Worm (Caenorhabditis elegans) whole organism, L1 larva: Measurements from ENCODE around the gene F58A4.1.
A peak's percentile ranks its signal among the peaks of the same experiment; 100 is the strongest.

ENCODE experiments used
- C34B4.2 ChIP-seq: sonication (generic microtip); optimal IDR thresholded peaks from 2 replicates; lab custom pipeline; 2017; ENCODE audit warnings: mild to moderate bottlenecking, missing genetic modification characterization, missing compliant biosample characterization
- Y116A8C.19 ChIP-seq: sonication (generic microtip); optimal IDR thresholded peaks from 2 replicates; lab custom pipeline; 2016; ENCODE audit warnings: missing compliant biosample characterization, missing genetic modification characterization, borderline replicate concordance
- aha-1 ChIP-seq: fragments of 150-350 bp; optimal IDR thresholded peaks from 2 replicates; lab custom pipeline; 2014; ENCODE audit warnings: missing biosample characterization, missing genetic modification characterization
- alr-1 ChIP-seq: fragments of 200-800 bp; sonication (Bioruptor generic); optimal IDR thresholded peaks from 2 replicates; lab custom pipeline; 2018; ENCODE audit warnings: borderline replicate concordance, mild to moderate bottlenecking, missing genetic modification characterization, missing compliant biosample characterization
- ceh-63 ChIP-seq: fragments of 200-800 bp; sonication (Bioruptor generic); optimal IDR thresholded peaks from 2 replicates; lab custom pipeline; 2018; ENCODE audit warnings: mild to moderate bottlenecking, missing genetic modification characterization, missing compliant biosample characterization
- ceh-8 ChIP-seq: fragments of 200-800 bp; sonication (Bioruptor generic); optimal IDR thresholded peaks from 2 replicates; lab custom pipeline; 2018; ENCODE audit warnings: mild to moderate bottlenecking, missing genetic modification characterization, moderate library complexity, missing compliant biosample characterization
- ceh-82 ChIP-seq, 3 experiments: fragments of 150-350 bp in 1 of 3; sonication (generic microtip) in 2 of 3; optimal IDR thresholded peaks; 2 replicates each; lab custom pipeline; 2014 to 2017; ENCODE audit warnings: missing biosample characterization in 3 of 3, missing genetic modification characterization in 3 of 3
- dpl-1 ChIP-seq, 3 experiments: fragments of 150-350 bp in 2 of 3; sonication (generic microtip) in 1 of 3; optimal IDR thresholded peaks; 2 replicates each; lab custom pipeline; 2014 to 2017; ENCODE audit warnings: missing biosample characterization in 3 of 3, missing genetic modification characterization in 3 of 3, missing genetic modification reagents in 3 of 3
- dsc-1 ChIP-seq: sonication (generic microtip); optimal IDR thresholded peaks from 2 replicates; lab custom pipeline; 2016; ENCODE audit warnings: mild to moderate bottlenecking, missing genetic modification characterization, missing compliant biosample characterization
- efl-1 ChIP-seq, 4 experiments: fragments of 150-350 bp; optimal IDR thresholded peaks in 3 of 4; peaks in 1 of 4; 1 replicate in 1 of 4; 2 replicates in 3 of 4; lab custom pipeline; 2014; ENCODE audit warnings: missing biosample characterization in 2 of 4, missing genetic modification characterization in 2 of 4, missing genetic modification reagents in 2 of 4
- efl-3 ChIP-seq: fragments of 200-800 bp; sonication (Bioruptor generic); optimal IDR thresholded peaks from 2 replicates; lab custom pipeline; 2018; ENCODE audit warnings: mild to moderate bottlenecking, missing genetic modification characterization, missing compliant biosample characterization
- egl-13 ChIP-seq: sonication (generic microtip); optimal IDR thresholded peaks from 2 replicates; lab custom pipeline; 2016; ENCODE audit warnings: missing genotype, missing genetic modification reagents, missing genetic modification characterization, missing compliant biosample characterization
- elt-3 ChIP-seq, 6 experiments: fragments of 150-350 bp in 1 of 6; sonication (generic microtip); optimal IDR thresholded peaks; 2 replicates each; lab custom pipeline; 2017 to 2018; ENCODE audit warnings: missing biosample characterization in 6 of 6, missing genetic modification characterization in 6 of 6, inconsistent platforms in 1 of 6
- ets-5 ChIP-seq: fragments of 200-800 bp; sonication (Bioruptor generic); IDR thresholded peaks from 2 replicates; pipeline ENCODE4 v1.3.6; 2022; ENCODE audit warnings: missing genetic modification characterization, missing compliant biosample characterization
- fkh-4 ChIP-seq: sonication (generic microtip); optimal IDR thresholded peaks from 2 replicates; lab custom pipeline; 2016; ENCODE audit warnings: missing compliant biosample characterization, missing genetic modification characterization, borderline replicate concordance
- fkh-8 ChIP-seq: sonication (generic microtip); optimal IDR thresholded peaks from 2 replicates; lab custom pipeline; 2016; ENCODE audit warnings: mild to moderate bottlenecking, missing genetic modification characterization, missing compliant biosample characterization
- grh-1 ChIP-seq: fragments of 200-800 bp; sonication (Bioruptor generic); IDR thresholded peaks from 2 replicates; pipeline ENCODE4 v1.3.6; 2022; ENCODE audit warnings: missing genetic modification reagents, missing genetic modification characterization, missing compliant biosample characterization
- hlh-17 ChIP-seq: fragments of 200-800 bp; sonication (Bioruptor generic); optimal IDR thresholded peaks from 2 replicates; lab custom pipeline; 2018; ENCODE audit warnings: missing genetic modification characterization, mild to moderate bottlenecking, missing compliant biosample characterization, moderate library complexity, borderline replicate concordance
- hpl-2 ChIP-seq: fragments of 150-350 bp; optimal IDR thresholded peaks from 2 replicates; lab custom pipeline; 2014; ENCODE audit warnings: missing biosample characterization, missing genetic modification reagents, missing genetic modification characterization
- isw-1 ChIP-seq: fragments of 200-800 bp; sonication (Bioruptor generic); IDR thresholded peaks from 2 replicates; pipeline ENCODE4 v1.3.6; 2022; ENCODE audit warnings: missing genetic modification characterization, missing compliant biosample characterization
- lin-13 ChIP-seq: fragments of 150-350 bp; optimal IDR thresholded peaks from 2 replicates; lab custom pipeline; 2014; ENCODE audit warnings: missing biosample characterization, missing genetic modification reagents, missing genetic modification characterization
- lin-14 ChIP-seq: fragments of 200-800 bp; sonication (Bioruptor generic); optimal IDR thresholded peaks from 2 replicates; lab custom pipeline; 2018; ENCODE audit warnings: mild to moderate bottlenecking, missing genetic modification characterization, moderate library complexity, missing compliant biosample characterization
- lin-39 ChIP-seq: fragments of 150-350 bp; optimal IDR thresholded peaks from 2 replicates; lab custom pipeline; 2014; ENCODE audit warnings: missing biosample characterization, missing genetic modification reagents, missing genetic modification characterization
- lir-3 ChIP-seq: sonication (generic microtip); optimal IDR thresholded peaks from 2 replicates; lab custom pipeline; 2016; ENCODE audit warnings: mild to moderate bottlenecking, missing genetic modification characterization, moderate library complexity, missing compliant biosample characterization; ENCODE audit not compliant: poor library complexity
- lsy-2 ChIP-seq, 2 experiments: fragments of 150-350 bp; optimal IDR thresholded peaks; 2 replicates each; lab custom pipeline; 2014; ENCODE audit warnings: missing biosample characterization in 2 of 2, missing genetic modification characterization in 2 of 2
- mdl-1 ChIP-seq, 2 experiments: fragments of 150-350 bp; optimal IDR thresholded peaks; 2 replicates each; lab custom pipeline; 2014 to 2017; ENCODE audit warnings: missing biosample characterization in 2 of 2, missing genetic modification characterization in 2 of 2, inconsistent platforms in 1 of 2
- mef-2 ChIP-seq: fragments of 150-350 bp; optimal IDR thresholded peaks from 2 replicates; lab custom pipeline; 2014; ENCODE audit warnings: missing biosample characterization, missing genetic modification characterization
- nhr-11 ChIP-seq: fragments of 150-350 bp; optimal IDR thresholded peaks from 2 replicates; lab custom pipeline; 2014; ENCODE audit warnings: missing biosample characterization, missing genetic modification characterization
- nhr-237 ChIP-seq: fragments of 150-350 bp; optimal IDR thresholded peaks from 2 replicates; lab custom pipeline; 2014; ENCODE audit warnings: missing biosample characterization, missing genetic modification characterization
- nhr-47 ChIP-seq: sonication (generic microtip); optimal IDR thresholded peaks from 2 replicates; lab custom pipeline; 2016; ENCODE audit warnings: mild to moderate bottlenecking, missing genetic modification characterization, moderate library complexity, missing compliant biosample characterization
- nhr-76 ChIP-seq: sonication (generic microtip); optimal IDR thresholded peaks from 2 replicates; lab custom pipeline; 2017; ENCODE audit warnings: missing biosample characterization, missing genetic modification characterization
- nhr-85 ChIP-seq: sonication (generic microtip); peaks from one replicate; lab custom pipeline; 2016; ENCODE audit warnings: missing genetic modification characterization, inconsistent platforms, missing compliant biosample characterization
- pax-3 ChIP-seq: fragments of 200-800 bp; sonication (Bioruptor generic); optimal IDR thresholded peaks from 2 replicates; lab custom pipeline; 2018; ENCODE audit warnings: mild to moderate bottlenecking, missing genetic modification characterization, moderate library complexity, missing compliant biosample characterization
- rnt-1 ChIP-seq: sonication (generic microtip); optimal IDR thresholded peaks from 2 replicates; lab custom pipeline; 2016; ENCODE audit warnings: mild to moderate bottlenecking, missing genetic modification characterization, moderate library complexity, missing compliant biosample characterization
- skn-1 ChIP-seq: fragments of 150-350 bp; optimal IDR thresholded peaks from 2 replicates; lab custom pipeline; 2014; ENCODE audit warnings: missing biosample characterization, missing genetic modification characterization
- sox-4 ChIP-seq: sonication (generic microtip); optimal IDR thresholded peaks from 2 replicates; lab custom pipeline; 2016; ENCODE audit warnings: missing genetic modification characterization, missing compliant biosample characterization
- sptf-1 ChIP-seq: fragments of 150-350 bp; optimal IDR thresholded peaks from 2 replicates; lab custom pipeline; 2014; ENCODE audit warnings: missing biosample characterization, missing genetic modification characterization
- swsn-7 ChIP-seq: sonication (generic microtip); optimal IDR thresholded peaks from 2 replicates; lab custom pipeline; 2016; ENCODE audit warnings: missing genetic modification characterization, missing compliant biosample characterization
- tbx-2 ChIP-seq: sonication (generic microtip); optimal IDR thresholded peaks from 2 replicates; lab custom pipeline; 2016; ENCODE audit warnings: missing genetic modification characterization, missing compliant biosample characterization
- tlp-1 ChIP-seq: fragments of 150-350 bp; optimal IDR thresholded peaks from 2 replicates; lab custom pipeline; 2014; ENCODE audit warnings: missing biosample characterization, missing genetic modification characterization
- unc-62 ChIP-seq: fragments of 150-350 bp; optimal IDR thresholded peaks from 2 replicates; lab custom pipeline; 2014; ENCODE audit warnings: missing biosample characterization, missing genetic modification reagents, missing genetic modification characterization
- unc-86 ChIP-seq: sonication (generic microtip); optimal IDR thresholded peaks from 2 replicates; lab custom pipeline; 2016; ENCODE audit warnings: missing genetic modification characterization, missing compliant biosample characterization
- vab-15 ChIP-seq: sonication (generic microtip); optimal IDR thresholded peaks from 2 replicates; lab custom pipeline; 2017; ENCODE audit warnings: missing genotype, mild to moderate bottlenecking, missing genetic modification characterization, missing compliant biosample characterization
- xbp-1 ChIP-seq: sonication (generic microtip); optimal IDR thresholded peaks from 2 replicates; lab custom pipeline; 2016; ENCODE audit warnings: missing genetic modification characterization, missing compliant biosample characterization
- zip-4 ChIP-seq: fragments of 200-800 bp; sonication (Bioruptor generic); optimal IDR thresholded peaks from 2 replicates; lab custom pipeline; 2018; ENCODE audit warnings: mild to moderate bottlenecking, missing genetic modification characterization, moderate library complexity, missing compliant biosample characterization
- ztf-11 ChIP-seq, 2 experiments: sonication (generic microtip); optimal IDR thresholded peaks; 2 replicates each; lab custom pipeline; 2016 to 2017; ENCODE audit warnings: missing genetic modification characterization in 2 of 2, missing biosample characterization in 1 of 2, missing compliant biosample characterization in 1 of 2

F58A4.1 gene

DNA sequence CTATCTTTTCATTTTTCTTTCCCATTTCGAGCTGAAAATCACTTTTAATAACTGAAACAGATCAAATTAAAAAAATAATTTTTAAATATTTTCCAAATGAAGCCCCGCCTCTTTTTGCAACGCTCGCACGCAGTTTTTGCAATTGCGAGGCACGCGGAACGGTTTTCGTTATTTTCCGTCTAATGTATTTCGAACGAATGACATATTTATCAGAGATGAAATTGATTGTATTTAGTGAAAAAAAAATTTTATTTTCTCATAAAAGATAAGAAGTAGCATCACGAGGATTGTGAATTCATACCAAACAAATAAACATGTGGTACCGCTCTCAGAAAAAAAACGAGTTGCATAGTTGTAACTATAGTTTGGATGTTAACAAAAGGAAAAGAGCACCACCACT is 31.6 kb downstream of the F58A4.1 start, which contains the start of gene rpac-19 (continued):
- TF ChIP-seq tbx-2 (tag; lab: Kevin White, UChicago) = peak; percentile 55
- TF ChIP-seq efl-3 (GFP tag; lab: Kevin White, UChicago) = no peak
- no peak for TF ChIP-seq elt-3 (tag; optimal IDR thresholded peaks at IDR 0.05; lab: Kevin White, UChicago)
- peak; percentile 62 to 66 for TF ChIP-seq lsy-2 (tag; optimal IDR thresholded peaks at IDR 0.05; lab: Kevin White, UChicago)
- no peak for TF ChIP-seq ceh-8
- TF ChIP-seq dpl-1 (GFP tag; optimal IDR thresholded peaks at IDR 0.05; lab: Kevin White, UChicago) = peak; percentile 64 to 72 (median 72)
- no peak for TF ChIP-seq tlp-1 (tag; lab: Kevin White, UChicago)
- TF ChIP-seq fkh-8 (tag; lab: Kevin White, UChicago) = peak; percentile 2
- TF ChIP-seq unc-86 (tag; lab: Kevin White, UChicago) = peak; percentile 40
- peak; percentile 31 for TF ChIP-seq zip-4
- no peak for TF ChIP-seq ceh-63 (GFP tag; lab: Kevin White, UChicago)
- TF ChIP-seq isw-1 (GFP tag; lab: Robert Waterston, UW) = no peak
- peak; percentile 10 to 18 (median 14) for TF ChIP-seq ceh-82 (tag; optimal IDR thresholded peaks at IDR 0.05; lab: Kevin White, UChicago)
- TF ChIP-seq nhr-237 (tag; lab: Kevin White, UChicago) = no peak
- peak in 1 of 2 experiments; percentile 14 for TF ChIP-seq mdl-1 (tag; optimal IDR thresholded peaks at IDR 0.05; lab: Kevin White, UChicago)
- TF ChIP-seq egl-13 (tag; lab: Kevin White, UChicago) = peak; percentile 27
- no peak for TF ChIP-seq fkh-4 (tag; lab: Kevin White, UChicago)
- TF ChIP-seq sptf-1 = no peak
- peak in 1 of 2 experiments; percentile 45 for TF ChIP-seq ztf-11 (tag; optimal IDR thresholded peaks at IDR 0.05; lab: Kevin White, UChicago)
- TF ChIP-seq vab-15 = no peak
- no peak for TF ChIP-seq C34B4.2 (tag; lab: Kevin White, UChicago)
- TF ChIP-seq lin-14 (GFP tag; lab: Kevin White, UChicago) = peak; percentile 41
- TF ChIP-seq rnt-1 (tag; lab: Kevin White, UChicago) = peak; percentile 68
- peak; percentile 77 for TF ChIP-seq nhr-47 (tag; lab: Kevin White, UChicago)
- no peak for TF ChIP-seq mef-2
- no peak for TF ChIP-seq hlh-17 (GFP tag; lab: Kevin White, UChicago)
- no peak for TF ChIP-seq grh-1 (GFP tag; lab: Robert Waterston, UW)
- no peak for TF ChIP-seq alr-1 (tag; lab: Kevin White, UChicago)
- TF ChIP-seq lin-13 (GFP tag; lab: Kevin White, UChicago) = peak; percentile 56
- TF ChIP-seq, all 84 proteins: peak for 39

DNA sequence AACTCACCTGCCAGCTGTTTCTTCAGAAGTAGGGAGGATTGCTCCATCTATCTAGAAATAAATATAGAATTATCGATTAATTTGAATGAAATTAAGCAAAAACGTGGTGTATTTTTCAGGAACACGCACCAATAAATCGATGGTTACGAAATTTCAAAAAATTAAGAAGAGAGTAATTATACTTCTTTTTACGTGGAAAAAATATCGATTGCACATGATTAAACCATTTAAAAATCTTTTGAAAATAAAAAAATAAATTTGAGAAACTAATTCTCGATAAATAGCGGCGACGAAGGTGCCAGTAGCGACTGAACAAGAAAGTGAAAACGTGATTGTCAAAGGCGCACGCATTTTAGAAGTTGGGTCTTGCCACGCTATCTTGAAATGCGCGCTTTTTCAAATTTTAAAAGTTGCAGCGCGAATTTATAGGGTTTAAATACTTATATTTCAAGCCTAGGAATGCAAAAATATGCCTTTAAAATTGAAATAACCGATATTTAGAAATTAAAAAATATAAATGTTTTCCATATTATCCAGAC is 32.9 kb downstream of the F58A4.1 start, which contains the start of gene ubc-7:
TSS of gene ubc-7 (minus strand) at position 51 of the 539 bp plus-strand sequence.
- TF ChIP-seq mef-2 = no peak
- TF ChIP-seq pax-3 (tag; lab: Kevin White, UChicago) = no peak
- TF ChIP-seq dpl-1 (GFP tag; optimal IDR thresholded peaks at IDR 0.05; lab: Kevin White, UChicago) = peak; percentile 98 to 99 (median 99)
- no peak for TF ChIP-seq Y116A8C.19 (tag; lab: Kevin White, UChicago)
- TF ChIP-seq dsc-1 = peak; percentile 67
- no peak for TF ChIP-seq C34B4.2 (tag; lab: Kevin White, UChicago)
- no peak for TF ChIP-seq unc-62 (GFP tag; lab: Kevin White, UChicago)
- peak; percentile 79 for TF ChIP-seq xbp-1 (tag; lab: Kevin White, UChicago)
- peak; percentile 69 for TF ChIP-seq lir-3 (tag; lab: Kevin White, UChicago)
- peak; percentile 51 for TF ChIP-seq sox-4 (tag; lab: Kevin White, UChicago)
- peak; percentile 85 for TF ChIP-seq tbx-2 (tag; lab: Kevin White, UChicago)
- peak in 3 of 6 experiments; percentile 20 to 92 (median 74) for TF ChIP-seq elt-3 (tag; optimal IDR thresholded peaks at IDR 0.05; lab: Kevin White, UChicago)
- TF ChIP-seq vab-15 = no peak
- TF ChIP-seq hlh-17 (GFP tag; lab: Kevin White, UChicago) = no peak
- peak; percentile 74 for TF ChIP-seq unc-86 (tag; lab: Kevin White, UChicago)
- peak; percentile 38 for TF ChIP-seq nhr-11 (tag; lab: Kevin White, UChicago)
- peak; percentile 93 for TF ChIP-seq skn-1 (tag; lab: Kevin White, UChicago)
- no peak for TF ChIP-seq ets-5 (GFP tag; lab: Robert Waterston, UW)
- no peak for TF ChIP-seq efl-3 (GFP tag; lab: Kevin White, UChicago)
- peak; percentile 91 to 99 for TF ChIP-seq efl-1 (optimal IDR thresholded peaks at IDR 0.05; lab: Kevin White, UChicago)
- peak; percentile 100 for TF ChIP-seq efl-1 (GFP tag; optimal IDR thresholded peaks at IDR 0.05 in 1 of 2; lab: Kevin White, UChicago)
- TF ChIP-seq nhr-85 = peak; percentile 86
- TF ChIP-seq lin-13 (GFP tag; lab: Kevin White, UChicago) = peak; percentile 73
- TF ChIP-seq nhr-76 (tag; lab: Kevin White, UChicago) = no peak
- TF ChIP-seq aha-1 (tag; lab: Kevin White, UChicago) = peak; percentile 28
- peak; percentile 75 for TF ChIP-seq swsn-7 (tag; lab: Kevin White, UChicago)
- peak; percentile 91 to 94 for TF ChIP-seq lsy-2 (tag; optimal IDR thresholded peaks at IDR 0.05; lab: Kevin White, UChicago)
- peak; percentile 89 for TF ChIP-seq nhr-47 (tag; lab: Kevin White, UChicago)
- peak; percentile 76 for TF ChIP-seq lin-14 (GFP tag; lab: Kevin White, UChicago)
- no peak for TF ChIP-seq hpl-2
- TF ChIP-seq ztf-11 (tag; optimal IDR thresholded peaks at IDR 0.05; lab: Kevin White, UChicago) = no peak
- TF ChIP-seq lin-39 (tag; lab: Kevin White, UChicago) = peak; percentile 76
